Fruit fly (Drosophila melanogaster) whole organism, embryonic: ENCODE measurements around the gene sud1.

Experiments
- Abd-B ChIP-seq: fragments of 200-800 bp; sonication (Bioruptor generic); optimal IDR thresholded peaks from 2 replicates; lab custom pipeline; 2018; ENCODE audit warnings: missing biosample characterization, mild to moderate bottlenecking, missing genetic modification characterization, moderate library complexity
- Blimp-1 ChIP-seq: fragments of 200-800 bp; sonication (Bioruptor generic); optimal IDR thresholded peaks from 3 replicates; lab custom pipeline; 2018; ENCODE audit warnings: missing biosample characterization, missing genetic modification characterization, mild to moderate bottlenecking, moderate library complexity, missing genetic modification reagents
- BtbVII ChIP-seq: fragments of 200-800 bp; sonication (Bioruptor generic); optimal IDR thresholded peaks from 3 replicates; lab custom pipeline; 2017; ENCODE audit warnings: missing biosample characterization, mild to moderate bottlenecking, missing genetic modification characterization
- Bteb2 ChIP-seq: fragments of 200-800 bp; sonication (Bioruptor generic); optimal IDR thresholded peaks from 2 replicates; lab custom pipeline; 2016; ENCODE audit warnings: missing biosample characterization, missing genetic modification characterization
- C15 ChIP-seq: fragments of 200-800 bp; sonication (Bioruptor generic); IDR thresholded peaks from 3 replicates; pipeline ENCODE4 v1.3.6; 2022; ENCODE audit warnings: missing biosample characterization, missing genetic modification characterization
- CG1024 ChIP-seq: fragments of 200-800 bp; sonication (Bioruptor generic); IDR thresholded peaks from 2 replicates; pipeline ENCODE4 v1.3.6; 2022; ENCODE audit warnings: missing biosample characterization, missing genetic modification characterization
- CG10321 ChIP-seq: fragments of 200-800 bp; sonication (Bioruptor generic); IDR thresholded peaks from 2 replicates; pipeline ENCODE4 v1.3.6; 2022; ENCODE audit warnings: missing biosample characterization, missing genetic modification characterization
- CG12744 ChIP-seq: fragments of 200-800 bp; sonication (Bioruptor generic); optimal IDR thresholded peaks from 2 replicates; lab custom pipeline; 2016; ENCODE audit warnings: missing biosample characterization, missing genetic modification characterization
- CG14667 ChIP-seq: fragments of 200-800 bp; sonication (Bioruptor generic); IDR thresholded peaks from 2 replicates; pipeline ENCODE4 v1.3.6; 2022; ENCODE audit warnings: missing biosample characterization, missing genetic modification characterization
- CG14710 ChIP-seq: fragments of 200-800 bp; sonication (Bioruptor generic); optimal IDR thresholded peaks from 3 replicates; lab custom pipeline; 2019; ENCODE audit warnings: missing biosample characterization, mild to moderate bottlenecking, missing genetic modification characterization, moderate library complexity
- CG17829 ChIP-seq: fragments of 200-800 bp; optimal IDR thresholded peaks from 2 replicates; lab custom pipeline; 2019; ENCODE audit warnings: missing biosample characterization, mild to moderate bottlenecking, missing genetic modification characterization, moderate library complexity
- CG18619 ChIP-seq: fragments of 200-800 bp; sonication (Bioruptor generic); optimal IDR thresholded peaks from 3 replicates; lab custom pipeline; 2017; ENCODE audit warnings: missing biosample characterization, mild to moderate bottlenecking, missing genetic modification characterization
- CG3065 ChIP-seq: fragments of 200-800 bp; sonication (Bioruptor generic); optimal IDR thresholded peaks from 2 replicates; lab custom pipeline; 2016; ENCODE audit warnings: missing biosample characterization, missing genetic modification characterization
- CG31224 ChIP-seq: fragments of 200-800 bp; sonication (Bioruptor generic); IDR thresholded peaks from 2 replicates; pipeline ENCODE4 v1.3.6; 2022; ENCODE audit warnings: missing biosample characterization, missing genetic modification characterization
- CG32767 ChIP-seq: fragments of 200-800 bp; sonication (Bioruptor generic); IDR thresholded peaks from 2 replicates; pipeline ENCODE4 v1.3.6; 2022; ENCODE audit warnings: missing biosample characterization, missing genetic modification characterization
- CG32772 ChIP-seq: fragments of 200-800 bp; sonication (Bioruptor generic); IDR thresholded peaks from 2 replicates; pipeline ENCODE4 v1.3.6; 2022; ENCODE audit warnings: missing biosample characterization, missing genetic modification characterization
- CG3281 ChIP-seq: fragments of 200-800 bp; sonication (Bioruptor generic); optimal IDR thresholded peaks from 3 replicates; lab custom pipeline; 2017; ENCODE audit warnings: missing biosample characterization, mild to moderate bottlenecking, missing genetic modification characterization
- CG3407 ChIP-seq: fragments of 200-800 bp; sonication (Bioruptor generic); optimal IDR thresholded peaks from 2 replicates; lab custom pipeline; 2018; ENCODE audit warnings: missing biosample characterization, mild to moderate bottlenecking, missing genetic modification characterization
- CG34376 ChIP-seq: fragments of 200-800 bp; sonication (Bioruptor generic); optimal IDR thresholded peaks from 2 replicates; lab custom pipeline; 2018; ENCODE audit warnings: missing biosample characterization, mild to moderate bottlenecking, missing genetic modification characterization
- CG4820 ChIP-seq: fragments of 200-800 bp; sonication (Bioruptor generic); optimal IDR thresholded peaks from 3 replicates; lab custom pipeline; 2016; ENCODE audit warnings: missing biosample characterization, missing genetic modification characterization
- CG6765 ChIP-seq: fragments of 200-800 bp; sonication (Bioruptor generic); optimal IDR thresholded peaks from 3 replicates; lab custom pipeline; 2017; ENCODE audit warnings: missing biosample characterization, mild to moderate bottlenecking, missing genetic modification characterization
- CG8944 ChIP-seq: fragments of 200-800 bp; sonication (Bioruptor generic); optimal IDR thresholded peaks from 3 replicates; lab custom pipeline; 2016; ENCODE audit warnings: missing biosample characterization, missing genetic modification characterization
- CG9797 ChIP-seq: fragments of 200-800 bp; sonication (Bioruptor generic); optimal IDR thresholded peaks from 3 replicates; lab custom pipeline; 2018; ENCODE audit warnings: missing biosample characterization, mild to moderate bottlenecking, missing genetic modification characterization
- CG9817 ChIP-seq: fragments of 200-800 bp; sonication (Bioruptor generic); optimal IDR thresholded peaks from 2 replicates; lab custom pipeline; 2018; ENCODE audit warnings: missing biosample characterization, mild to moderate bottlenecking, missing genetic modification characterization, moderate library complexity
- Deaf1 ChIP-seq: fragments of 200-800 bp; optimal IDR thresholded peaks from 3 replicates; lab custom pipeline; 2019; ENCODE audit warnings: missing biosample characterization, mild to moderate bottlenecking, missing genetic modification characterization, moderate library complexity
- Dll ChIP-seq: fragments of 200-800 bp; sonication (Bioruptor generic); IDR thresholded peaks from 4 replicates; pipeline ENCODE4 v1.3.6; 2022; ENCODE audit warnings: missing biosample characterization, missing genetic modification characterization; ENCODE audit not compliant: partially characterized antibody
- Doc3 ChIP-seq: fragments of 200-800 bp; sonication (Bioruptor generic); IDR thresholded peaks from 3 replicates; pipeline ENCODE4 v1.3.6; 2022; ENCODE audit warnings: missing biosample characterization, missing genetic modification characterization; ENCODE audit not compliant: partially characterized antibody
- Med ChIP-seq: fragments of 200-800 bp; sonication (Bioruptor generic); peaks from one replicate; lab custom pipeline; 2016; ENCODE audit warnings: missing biosample characterization, missing genetic modification characterization, mild to moderate bottlenecking, inconsistent platforms, moderate library complexity
- Meics ChIP-seq: fragments of 200-800 bp; sonication (Bioruptor generic); optimal IDR thresholded peaks from 2 replicates; lab custom pipeline; 2017; ENCODE audit warnings: missing biosample characterization, mild to moderate bottlenecking, missing genetic modification characterization
- Oaz ChIP-seq: fragments of 200-800 bp; sonication (Bioruptor generic); IDR thresholded peaks from 2 replicates; pipeline ENCODE4 v1.3.6; 2022; ENCODE audit warnings: missing biosample characterization, missing genetic modification characterization
- Opbp ChIP-seq: fragments of 200-800 bp; sonication (Bioruptor generic); IDR thresholded peaks from 3 replicates; pipeline ENCODE4 v1.3.6; 2022; ENCODE audit warnings: missing biosample characterization, missing genetic modification characterization; ENCODE audit not compliant: partially characterized antibody
- Six4 ChIP-seq: fragments of 200-800 bp; sonication (Bioruptor generic); optimal IDR thresholded peaks from 2 replicates; lab custom pipeline; 2016; ENCODE audit warnings: missing biosample characterization, missing genetic modification characterization
- Sry-δ ChIP-seq: fragments of 200-800 bp; sonication (Bioruptor generic); optimal IDR thresholded peaks from 2 replicates; lab custom pipeline; 2016; ENCODE audit warnings: missing biosample characterization, missing genetic modification characterization
- Ssrp ChIP-seq: fragments of 200-800 bp; sonication (Bioruptor generic); optimal IDR thresholded peaks from 2 replicates; lab custom pipeline; 2018; ENCODE audit warnings: missing biosample characterization, mild to moderate bottlenecking, missing genetic modification characterization, moderate library complexity
- abd-A ChIP-seq: fragments of 200-800 bp; sonication (Bioruptor generic); optimal IDR thresholded peaks from 3 replicates; lab custom pipeline; 2019; ENCODE audit warnings: missing biosample characterization, mild to moderate bottlenecking, missing genetic modification characterization, moderate library complexity
- al ChIP-seq: fragments of 200-800 bp; sonication (Bioruptor generic); IDR thresholded peaks from 2 replicates; pipeline ENCODE4 v1.3.6; 2022; ENCODE audit warnings: missing biosample characterization, missing genetic modification characterization
- az2 ChIP-seq: fragments of 200-800 bp; sonication (Bioruptor generic); optimal IDR thresholded peaks from 3 replicates; lab custom pipeline; 2016; ENCODE audit warnings: missing biosample characterization, missing genetic modification characterization
- croc ChIP-seq: fragments of 200-800 bp; sonication (Bioruptor generic); conservative IDR thresholded peaks from 3 replicates; pipeline ENCODE4 v1.3.6; 2022; ENCODE audit warnings: missing biosample characterization, missing genetic modification characterization
- dpn ChIP-seq, 2 experiments: fragments of 200-800 bp; sonication (Bioruptor generic); optimal IDR thresholded peaks; 3 replicates each; lab custom pipeline; 2016; ENCODE audit warnings: missing biosample characterization in 2 of 2, missing genetic modification characterization in 2 of 2
- eyg ChIP-seq: fragments of 200-800 bp; sonication (Bioruptor generic); optimal IDR thresholded peaks from 3 replicates; lab custom pipeline; 2016; ENCODE audit warnings: missing biosample characterization, missing genetic modification characterization
- fd64A ChIP-seq: fragments of 200-800 bp; sonication (Bioruptor generic); optimal IDR thresholded peaks from 3 replicates; lab custom pipeline; 2018; ENCODE audit warnings: missing biosample characterization, mild to moderate bottlenecking, missing genetic modification characterization
- gt ChIP-seq: fragments of 200-800 bp; sonication (Bioruptor generic); IDR thresholded peaks from 2 replicates; pipeline ENCODE4 v1.3.6; 2022; ENCODE audit warnings: missing biosample characterization, missing genetic modification characterization
- jumu ChIP-seq: fragments of 200-800 bp; sonication (Bioruptor generic); optimal IDR thresholded peaks from 3 replicates; lab custom pipeline; 2016; ENCODE audit warnings: missing biosample characterization, missing genetic modification characterization
- knrl ChIP-seq: fragments of 200-800 bp; sonication (Bioruptor generic); IDR thresholded peaks from 3 replicates; pipeline ENCODE4 v1.3.6; 2022; ENCODE audit warnings: missing biosample characterization, missing genetic modification characterization; ENCODE audit not compliant: partially characterized antibody
- nerfin-1 ChIP-seq: fragments of 200-800 bp; sonication (Bioruptor generic); optimal IDR thresholded peaks from 3 replicates; lab custom pipeline; 2019; ENCODE audit warnings: missing biosample characterization, mild to moderate bottlenecking, missing genetic modification characterization, moderate library complexity
- nom ChIP-seq: fragments of 200-800 bp; sonication (Bioruptor generic); optimal IDR thresholded peaks from 2 replicates; lab custom pipeline; 2017; ENCODE audit warnings: missing biosample characterization, missing genetic modification characterization, mild to moderate bottlenecking, moderate library complexity, missing genetic modification reagents
- otp ChIP-seq: fragments of 200-800 bp; sonication (Bioruptor generic); IDR thresholded peaks from 3 replicates; pipeline ENCODE4, ENCODE4 v1.3.6; 2022; ENCODE audit warnings: missing biosample characterization, missing genetic modification characterization
- rib ChIP-seq: fragments of 200-800 bp; sonication (Bioruptor generic); IDR thresholded peaks from 2 replicates; pipeline ENCODE4 v1.3.6; 2022; ENCODE audit warnings: missing biosample characterization, missing genetic modification characterization
- scrt ChIP-seq: fragments of 200-800 bp; sonication (Bioruptor generic); optimal IDR thresholded peaks from 2 replicates; lab custom pipeline; 2018; ENCODE audit warnings: missing biosample characterization, mild to moderate bottlenecking, missing genetic modification characterization, moderate library complexity
- so ChIP-seq: fragments of 200-800 bp; sonication (Bioruptor generic); IDR thresholded peaks from 3 replicates; pipeline ENCODE4 v1.3.6; 2022; ENCODE audit warnings: missing biosample characterization, missing genetic modification characterization
- tgo ChIP-seq: fragments of 200-800 bp; sonication (Bioruptor generic); IDR thresholded peaks from 3 replicates; pipeline ENCODE4 v1.3.6; 2022; ENCODE audit warnings: missing biosample characterization, missing genetic modification characterization
- unpg ChIP-seq: fragments of 200-800 bp; sonication (Bioruptor generic); optimal IDR thresholded peaks from 3 replicates; lab custom pipeline; 2018; ENCODE audit warnings: missing biosample characterization, mild to moderate bottlenecking, missing genetic modification characterization, moderate library complexity

The sud1 gene

dm6 chr3R:24938049-24938448, 20.4 kb upstream of the sud1 start, which contains the start of gene Osbp (continued):
- TF ChIP-seq dpn (GFP tag; optimal IDR thresholded peaks at IDR 0.05; lab: Kevin White, UChicago) = no peak
- TF ChIP-seq unpg (GFP tag; lab: Kevin White, UChicago) = no peak
- no peak for TF ChIP-seq Deaf1 (tag; lab: Kevin White, UChicago)
- no peak for TF ChIP-seq fd64A
- TF ChIP-seq Oaz (GFP tag; lab: Robert Waterston, UW) = no peak
- TF ChIP-seq CG14667 (GFP tag; lab: Robert Waterston, UW) = no peak
- no peak for TF ChIP-seq CG3407 (GFP tag; lab: Kevin White, UChicago)
- no peak for TF ChIP-seq Blimp-1 (GFP tag; lab: Kevin White, UChicago)
- no peak for TF ChIP-seq abd-A (tag; lab: Kevin White, UChicago)
- no peak for TF ChIP-seq gt
- TF ChIP-seq CG14710 (tag; lab: Kevin White, UChicago) = peak; percentile 40
- TF ChIP-seq Abd-B (GFP tag; lab: Kevin White, UChicago) = no peak
- peak; percentile 73 for TF ChIP-seq Opbp (GFP tag; lab: Robert Waterston, UW)
- no peak for TF ChIP-seq jumu
- no peak for TF ChIP-seq scrt (GFP tag; lab: Kevin White, UChicago)
- no peak for TF ChIP-seq CG32772
- TF ChIP-seq CG6765 (GFP tag; lab: Kevin White, UChicago) = no peak
- no peak for TF ChIP-seq CG10321 (GFP tag; lab: Robert Waterston, UW)
- peak; percentile 6 for TF ChIP-seq nerfin-1 (tag; lab: Kevin White, UChicago)
- peak; percentile 36 for TF ChIP-seq CG17829 (tag; lab: Kevin White, UChicago)
- TF ChIP-seq CG3065 (GFP tag; lab: Kevin White, UChicago) = no peak
- no peak for TF ChIP-seq CG3281 (GFP tag; lab: Kevin White, UChicago)
- no peak for TF ChIP-seq rib
- TF ChIP-seq Meics (GFP tag; lab: Kevin White, UChicago) = no peak
- TF ChIP-seq C15 (GFP tag; lab: Robert Waterston, UW) = no peak
- TF ChIP-seq az2 (GFP tag; lab: Kevin White, UChicago) = no peak
- no peak for TF ChIP-seq CG4820
- TF ChIP-seq al (GFP tag; lab: Robert Waterston, UW) = no peak
- no peak for TF ChIP-seq otp (GFP tag; lab: Robert Waterston, UW)
- TF ChIP-seq CG8944 (GFP tag; lab: Kevin White, UChicago) = no peak
- TF ChIP-seq so (GFP tag; lab: Robert Waterston, UW) = no peak
- TF ChIP-seq CG34376 = peak; percentile 19
- TF ChIP-seq Doc3 (GFP tag; lab: Robert Waterston, UW) = peak; percentile 46; the same call in 1 of the 3 replicates
- TF ChIP-seq CG9817 = no peak
- TF ChIP-seq Ssrp (tag; lab: Kevin White, UChicago) = no peak
- no peak for TF ChIP-seq CG32767 (GFP tag; lab: Robert Waterston, UW)
- TF ChIP-seq CG18619 = no peak
- peak; percentile 51 for TF ChIP-seq Sry-δ (GFP tag; lab: Kevin White, UChicago)
- TF ChIP-seq CG1024 = no peak
- no peak for TF ChIP-seq CG12744 (GFP tag; lab: Kevin White, UChicago)
- no peak for TF ChIP-seq Six4
- TF ChIP-seq knrl = peak; percentile 55
- TF ChIP-seq CG9797 (GFP tag; lab: Kevin White, UChicago) = peak; percentile 79
- TF ChIP-seq croc = no peak
- TF ChIP-seq Bteb2 (GFP tag; lab: Kevin White, UChicago) = no peak
- TF ChIP-seq Med (GFP tag; lab: Kevin White, UChicago) = peak; percentile 84
- no peak for TF ChIP-seq CG31224 (GFP tag; lab: Robert Waterston, UW)
- no peak for TF ChIP-seq tgo (GFP tag; lab: Robert Waterston, UW)
- peak; percentile 50 for TF ChIP-seq nom (GFP tag; lab: Kevin White, UChicago)
- no peak for TF ChIP-seq eyg
- no peak for TF ChIP-seq BtbVII (GFP tag; lab: Kevin White, UChicago)
- peak; percentile 58; the same call in 2 of the 4 replicates for TF ChIP-seq Dll (GFP tag; lab: Robert Waterston, UW)
